Worm (Caenorhabditis elegans) whole organism, late embryonic: Measurements from ENCODE around the gene Y69E1A.5.

Source experiments
- nfya-1 ChIP-seq: sonication (generic microtip); optimal IDR thresholded peaks from 2 replicates; lab custom pipeline; 2017; ENCODE audit warnings: missing genetic modification characterization, mild to moderate bottlenecking, missing compliant biosample characterization, antibody characterized with exemption, moderate library complexity
- pqm-1 ChIP-seq: sonication (generic microtip); optimal IDR thresholded peaks from 2 replicates; lab custom pipeline; 2016; ENCODE audit warnings: missing genetic modification characterization, missing compliant biosample characterization
- unc-86 ChIP-seq: sonication (generic microtip); optimal IDR thresholded peaks from 2 replicates; lab custom pipeline; 2016; ENCODE audit warnings: missing genetic modification characterization, missing compliant biosample characterization

ce11 chrIV:10957583-10958229 is at the start of gene Y69E1A.5:
- TF ChIP-seq nfya-1 (tag; lab: Kevin White, UChicago) (no peak), pqm-1 (tag; lab: Kevin White, UChicago) (no peak), unc-86 (tag; lab: Kevin White, UChicago) (no peak)
